Worm (Caenorhabditis elegans) whole organism, mixed stage, embryonic: ENCODE results near the gene bcc-1.

Source experiments
- M03D4.4 ChIP-seq: sonication (generic microtip); optimal IDR thresholded peaks from 2 replicates; lab custom pipeline; 2017; ENCODE audit warnings: mild to moderate bottlenecking, missing genetic modification characterization, missing compliant biosample characterization
- bed-3 ChIP-seq: fragments of 200-800 bp; sonication (Bioruptor generic); optimal IDR thresholded peaks from 3 replicates; lab custom pipeline; 2018; ENCODE audit warnings: mild to moderate bottlenecking, missing genetic modification characterization, moderate library complexity, missing compliant biosample characterization
- blmp-1 ChIP-seq: fragments of 150-350 bp; optimal IDR thresholded peaks from 2 replicates; lab custom pipeline; 2014; ENCODE audit warnings: missing biosample characterization, missing genetic modification characterization
- ceh-43 ChIP-seq: fragments of 200-800 bp; sonication (Bioruptor generic); optimal IDR thresholded peaks from 2 replicates; lab custom pipeline; 2018; ENCODE audit warnings: mild to moderate bottlenecking, missing genetic modification characterization, moderate library complexity, missing compliant biosample characterization
- ceh-83 ChIP-seq: fragments of 200-800 bp; sonication (Bioruptor generic); optimal IDR thresholded peaks from 2 replicates; lab custom pipeline; 2018; ENCODE audit warnings: mild to moderate bottlenecking, missing genetic modification characterization, missing compliant biosample characterization
- ces-1 ChIP-seq: fragments of 150-350 bp; optimal IDR thresholded peaks from 2 replicates; lab custom pipeline; 2014; ENCODE audit warnings: missing biosample characterization, missing genetic modification reagents, missing genetic modification characterization
- cnd-1 ChIP-seq: fragments of 200-800 bp; sonication (Bioruptor generic); optimal IDR thresholded peaks from 2 replicates; lab custom pipeline; 2018; ENCODE audit warnings: mild to moderate bottlenecking, missing genetic modification characterization, missing compliant biosample characterization
- drap-1 ChIP-seq: fragments of 200-800 bp; sonication (Bioruptor generic); optimal IDR thresholded peaks from 3 replicates; lab custom pipeline; 2018; ENCODE audit warnings: mild to moderate bottlenecking, missing genetic modification characterization, missing compliant biosample characterization
- elt-1 ChIP-seq: sonication (generic microtip); optimal IDR thresholded peaks from 2 replicates; lab custom pipeline; 2017; ENCODE audit warnings: missing genetic modification characterization, mild to moderate bottlenecking, missing compliant biosample characterization, antibody characterized with exemption, moderate library complexity, borderline replicate concordance; ENCODE audit not compliant: insufficient read depth
- elt-3 ChIP-seq: fragments of 150-350 bp; optimal IDR thresholded peaks from 2 replicates; lab custom pipeline; 2014; ENCODE audit warnings: missing biosample characterization, missing genetic modification characterization
- flh-1 ChIP-seq: fragments of 200-800 bp; sonication (Bioruptor generic); optimal IDR thresholded peaks from 2 replicates; lab custom pipeline; 2018; ENCODE audit warnings: mild to moderate bottlenecking, missing genetic modification characterization, moderate library complexity, missing compliant biosample characterization
- ham-2 ChIP-seq: fragments of 200-800 bp; sonication (Bioruptor generic); optimal IDR thresholded peaks from 2 replicates; lab custom pipeline; 2018; ENCODE audit warnings: mild to moderate bottlenecking, missing genetic modification characterization, missing compliant biosample characterization
- hlh-1 ChIP-seq: fragments of 150-350 bp; optimal IDR thresholded peaks from 2 replicates; lab custom pipeline; 2014; ENCODE audit warnings: missing biosample characterization, missing genetic modification reagents, missing genetic modification characterization
- lin-13 ChIP-seq: fragments of 150-350 bp; optimal IDR thresholded peaks from 2 replicates; lab custom pipeline; 2014; ENCODE audit warnings: missing biosample characterization, missing genetic modification characterization
- lin-32 ChIP-seq: fragments of 200-800 bp; sonication (Bioruptor generic); optimal IDR thresholded peaks from 2 replicates; lab custom pipeline; 2018; ENCODE audit warnings: mild to moderate bottlenecking, missing genetic modification characterization, missing compliant biosample characterization
- lsy-2 ChIP-seq: fragments of 150-350 bp; optimal IDR thresholded peaks from 2 replicates; lab custom pipeline; 2014; ENCODE audit warnings: missing biosample characterization, missing genetic modification characterization
- mab-5 ChIP-seq: fragments of 150-350 bp; optimal IDR thresholded peaks from 2 replicates; lab custom pipeline; 2014; ENCODE audit warnings: missing biosample characterization, missing genetic modification characterization
- mep-1 ChIP-seq: fragments of 150-350 bp; optimal IDR thresholded peaks from 2 replicates; lab custom pipeline; 2017; ENCODE audit warnings: missing biosample characterization, missing genetic modification reagents, missing genetic modification characterization, inconsistent platforms
- mls-2 ChIP-seq: sonication (generic microtip); optimal IDR thresholded peaks from 2 replicates; lab custom pipeline; 2016; ENCODE audit warnings: mild to moderate bottlenecking, missing genetic modification characterization, moderate library complexity, missing compliant biosample characterization
- nhr-12 ChIP-seq: fragments of 150-350 bp; optimal IDR thresholded peaks from 2 replicates; lab custom pipeline; 2014; ENCODE audit warnings: missing biosample characterization, missing genetic modification characterization
- nhr-2 ChIP-seq: fragments of 150-350 bp; optimal IDR thresholded peaks from 2 replicates; lab custom pipeline; 2014; ENCODE audit warnings: missing biosample characterization, missing genetic modification characterization
- nhr-237 ChIP-seq: fragments of 150-350 bp; optimal IDR thresholded peaks from 2 replicates; lab custom pipeline; 2014; ENCODE audit warnings: missing biosample characterization, missing genetic modification characterization
- nhr-28 ChIP-seq: fragments of 150-350 bp; optimal IDR thresholded peaks from 2 replicates; lab custom pipeline; 2014; ENCODE audit warnings: missing biosample characterization, missing genetic modification characterization
- pha-4 ChIP-seq: fragments of 150-350 bp; optimal IDR thresholded peaks from 2 replicates; lab custom pipeline; 2018; ENCODE audit warnings: missing biosample characterization, missing genetic modification reagents, missing genetic modification characterization
- sem-2 ChIP-seq: fragments of 200-800 bp; sonication (Bioruptor generic); optimal IDR thresholded peaks from 2 replicates; lab custom pipeline; 2018; ENCODE audit warnings: mild to moderate bottlenecking, missing genetic modification characterization, missing compliant biosample characterization
- snpc-4 ChIP-seq: fragments of 150-350 bp; optimal IDR thresholded peaks from 2 replicates; lab custom pipeline; 2014; ENCODE audit warnings: missing biosample characterization, missing genetic modification characterization
- sptf-1 ChIP-seq: sonication (generic microtip); optimal IDR thresholded peaks from 2 replicates; lab custom pipeline; 2017; ENCODE audit warnings: mild to moderate bottlenecking, missing genetic modification characterization, moderate library complexity, missing compliant biosample characterization
- tbx-8 ChIP-seq: fragments of 200-800 bp; sonication (Bioruptor generic); optimal IDR thresholded peaks from 2 replicates; lab custom pipeline; 2018; ENCODE audit warnings: mild to moderate bottlenecking, missing genetic modification characterization, moderate library complexity, missing compliant biosample characterization
- unc-120 ChIP-seq: sonication (generic microtip); optimal IDR thresholded peaks from 2 replicates; lab custom pipeline; 2017; ENCODE audit warnings: missing genetic modification characterization, missing compliant biosample characterization; ENCODE audit not compliant: poor library complexity, severe bottlenecking
- unc-39 ChIP-seq: fragments of 150-350 bp; optimal IDR thresholded peaks from 2 replicates; lab custom pipeline; 2014; ENCODE audit warnings: missing biosample characterization, missing genetic modification characterization
- unc-62 ChIP-seq: fragments of 150-350 bp; optimal IDR thresholded peaks from 2 replicates; lab custom pipeline; 2014; ENCODE audit warnings: missing biosample characterization, missing genetic modification reagents, missing genetic modification characterization
- zip-8 ChIP-seq: fragments of 150-350 bp; optimal IDR thresholded peaks from 2 replicates; lab custom pipeline; 2014; ENCODE audit warnings: missing biosample characterization, missing genetic modification characterization
- ztf-11 ChIP-seq: fragments of 150-350 bp; optimal IDR thresholded peaks from 2 replicates; lab custom pipeline; 2014; ENCODE audit warnings: missing biosample characterization, missing genetic modification characterization

Gene bcc-1

DNA sequence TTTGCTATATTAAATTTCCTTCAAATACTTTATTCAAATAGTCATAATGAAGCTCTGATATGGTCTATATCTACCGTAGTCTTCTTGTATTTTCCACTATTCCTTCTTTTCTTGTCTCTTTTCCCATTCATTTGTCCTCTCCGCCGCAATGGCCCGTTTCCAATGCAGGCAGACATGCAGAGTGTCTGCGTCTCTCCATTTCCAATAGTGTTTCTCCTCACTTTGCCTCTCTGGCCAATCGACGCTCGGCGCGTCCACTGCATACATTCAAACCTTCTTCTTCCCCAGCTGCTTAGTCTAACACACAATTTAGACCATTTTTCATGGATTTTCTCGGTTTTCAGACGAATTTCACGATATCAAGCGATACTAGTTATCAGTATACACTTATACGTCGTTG is 32.8 kb upstream of the bcc-1 start:
- peak; percentile 46 for TF ChIP-seq mls-2 (tag; lab: Kevin White, UChicago)
- no peak for TF ChIP-seq elt-3
- no peak for TF ChIP-seq unc-62 (GFP tag; lab: Kevin White, UChicago)
- peak; percentile 63 for TF ChIP-seq unc-120
- TF ChIP-seq hlh-1 = no peak
- TF ChIP-seq lin-13 (tag; lab: Kevin White, UChicago) = peak; percentile 38
- peak; percentile 43 for TF ChIP-seq lsy-2
- peak; percentile 41 for TF ChIP-seq pha-4 (tag; lab: Kevin White, UChicago)
- no peak for TF ChIP-seq ham-2
- no peak for TF ChIP-seq unc-39 (tag; lab: Kevin White, UChicago)
- no peak for TF ChIP-seq nhr-12 (tag; lab: Kevin White, UChicago)
- TF ChIP-seq elt-1 (tag; lab: Kevin White, UChicago) = no peak

DNA sequence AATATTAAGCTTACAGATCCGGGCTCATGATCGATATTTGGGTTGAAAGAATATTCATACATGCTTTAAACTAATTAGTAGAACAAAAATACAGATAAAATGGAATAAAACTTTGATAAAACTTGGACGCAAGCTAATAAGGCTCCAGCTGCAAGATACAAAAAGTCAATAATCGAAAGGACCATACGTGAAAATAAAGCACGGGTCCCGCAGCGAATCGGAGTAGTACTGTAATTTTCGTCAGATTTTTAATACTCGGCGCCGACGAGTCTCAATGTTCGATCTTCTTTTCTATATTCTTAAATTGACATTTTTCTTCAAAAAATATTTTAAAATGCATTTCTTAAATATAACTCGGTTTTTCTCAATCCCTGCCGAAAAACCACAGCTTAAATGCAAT is 32.3 kb upstream of the bcc-1 start, which contains the start of gene spo-11:
spo-11 (minus strand) TSS at position 189 of the 400 bp plus-strand sequence.
- TF ChIP-seq mls-2 (tag; lab: Kevin White, UChicago) (no peak), flh-1 (GFP tag; lab: Kevin White, UChicago) (no peak), pha-4 (tag; lab: Kevin White, UChicago) (no peak), blmp-1 (tag; lab: Kevin White, UChicago) (no peak), cnd-1 (tag; lab: Kevin White, UChicago) (no peak), unc-39 (tag; lab: Kevin White, UChicago) (no peak), mab-5 (tag; lab: Kevin White, UChicago) (no peak), lin-32 (GFP tag; lab: Kevin White, UChicago) (no peak), hlh-1 (no peak), nhr-28 (no peak), tbx-8 (no peak), mep-1 (tag; lab: Kevin White, UChicago) (no peak)

DNA sequence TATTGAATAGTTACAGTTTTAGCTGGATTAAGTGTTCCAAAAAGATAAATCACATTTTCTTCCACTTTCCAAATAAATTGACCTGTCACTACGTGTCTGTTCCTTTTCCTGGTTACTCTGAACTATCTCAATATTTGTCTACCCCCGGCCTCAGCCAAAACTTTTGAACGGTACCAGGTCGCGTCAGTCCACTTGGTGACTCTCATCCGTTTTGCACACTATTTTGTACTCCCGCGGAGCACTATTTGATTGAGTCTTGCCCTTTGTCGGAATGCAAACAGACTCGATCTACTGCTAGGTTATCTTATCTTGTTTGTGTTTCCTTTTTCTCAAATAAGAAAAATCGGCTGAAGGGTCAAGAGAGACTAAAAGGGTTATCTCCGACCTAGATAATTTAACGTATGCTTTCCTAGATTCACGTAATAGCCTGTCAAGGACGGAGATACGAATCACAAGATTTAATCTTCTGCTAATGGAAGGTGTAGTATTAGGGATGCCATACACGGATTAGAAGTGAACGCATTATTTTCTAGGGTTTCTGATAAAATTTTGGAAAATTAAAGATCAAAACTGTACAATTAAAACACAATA is 27.7 kb upstream of the bcc-1 start:
- TF ChIP-seq ces-1 (GFP tag; lab: Kevin White, UChicago) (no peak), lin-32 (GFP tag; lab: Kevin White, UChicago) (no peak), ceh-43 (GFP tag; lab: Kevin White, UChicago) (no peak), lsy-2 (no peak), blmp-1 (tag; lab: Kevin White, UChicago) (no peak), sem-2 (GFP tag; lab: Kevin White, UChicago) (no peak), mls-2 (tag; lab: Kevin White, UChicago) (no peak), unc-120 (no peak), bed-3 (GFP tag; lab: Kevin White, UChicago) (no peak), nhr-28 (no peak), M03D4.4 (no peak), ztf-11 (tag; lab: Kevin White, UChicago) (no peak), nhr-12 (tag; lab: Kevin White, UChicago) (no peak), hlh-1 (no peak), unc-39 (tag; lab: Kevin White, UChicago) (no peak), snpc-4 (tag; lab: Kevin White, UChicago) (no peak), zip-8 (no peak), cnd-1 (tag; lab: Kevin White, UChicago) (no peak), elt-1 (tag; lab: Kevin White, UChicago) (peak; percentile 95), lin-13 (tag; lab: Kevin White, UChicago) (no peak), ceh-83 (GFP tag; lab: Kevin White, UChicago) (no peak), ham-2 (peak; percentile 74), sptf-1 (no peak), unc-62 (GFP tag; lab: Kevin White, UChicago) (no peak), pha-4 (tag; lab: Kevin White, UChicago) (peak; percentile 10), drap-1 (GFP tag; lab: Kevin White, UChicago) (no peak), nhr-237 (no peak), nhr-2 (tag; lab: Kevin White, UChicago) (peak; percentile 50)
